Fruit fly (Drosophila melanogaster) whole organism, prepupa: ENCODE measurements around the gene Mrtf.

Source experiments
- CG11294 ChIP-seq: fragments of 200-800 bp; sonication (Bioruptor generic); IDR thresholded peaks from 2 replicates; pipeline ENCODE4 v1.3.6; 2022; ENCODE audit warnings: missing biosample characterization, missing genetic modification characterization
- CG16779 ChIP-seq: fragments of 200-800 bp; sonication (Bioruptor generic); optimal IDR thresholded peaks from 3 replicates; lab custom pipeline; 2017; ENCODE audit warnings: missing biosample characterization, mild to moderate bottlenecking, missing genetic modification characterization
- CG34406 ChIP-seq: fragments of 200-800 bp; sonication (Bioruptor generic); optimal IDR thresholded peaks from 3 replicates; lab custom pipeline; 2016; ENCODE audit warnings: missing biosample characterization, missing genetic modification characterization
- CG3919 ChIP-seq: fragments of 200-800 bp; sonication (Bioruptor generic); optimal IDR thresholded peaks from 3 replicates; lab custom pipeline; 2016; ENCODE audit warnings: missing biosample characterization, missing genetic modification characterization
- CG4318 ChIP-seq: fragments of 200-800 bp; sonication (Bioruptor generic); optimal IDR thresholded peaks from 3 replicates; lab custom pipeline; 2017; ENCODE audit warnings: missing biosample characterization, mild to moderate bottlenecking, missing genetic modification characterization
- CG6854 ChIP-seq: fragments of 200-800 bp; sonication (Bioruptor generic); optimal IDR thresholded peaks from 2 replicates; lab custom pipeline; 2017; ENCODE audit warnings: missing biosample characterization, mild to moderate bottlenecking, missing genetic modification characterization
- CG8632 ChIP-seq: fragments of 200-800 bp; sonication (Bioruptor generic); optimal IDR thresholded peaks from 3 replicates; lab custom pipeline; 2016; ENCODE audit warnings: missing biosample characterization, missing genetic modification characterization
- Sox102F ChIP-seq: fragments of 200-800 bp; sonication (Bioruptor generic); optimal IDR thresholded peaks from 2 replicates; lab custom pipeline; 2016; ENCODE audit warnings: missing biosample characterization, mild to moderate bottlenecking, missing genetic modification characterization
- cyc ChIP-seq: fragments of 200-800 bp; sonication (Bioruptor generic); optimal IDR thresholded peaks from 3 replicates; lab custom pipeline; 2016; ENCODE audit warnings: missing biosample characterization, missing genetic modification characterization
- fkh ChIP-seq: fragments of 200-800 bp; sonication (Bioruptor generic); optimal IDR thresholded peaks from 3 replicates; lab custom pipeline; 2017; ENCODE audit warnings: missing biosample characterization, mild to moderate bottlenecking, missing genetic modification characterization, moderate library complexity
- svp ChIP-seq: fragments of 200-800 bp; sonication (Bioruptor generic); peaks from one replicate; lab custom pipeline; 2016; ENCODE audit warnings: missing biosample characterization, missing genetic modification characterization
- vri ChIP-seq: fragments of 200-800 bp; sonication (Bioruptor generic); optimal IDR thresholded peaks from 3 replicates; lab custom pipeline; 2016; ENCODE audit warnings: missing biosample characterization, mild to moderate bottlenecking, missing genetic modification characterization

dm6 chr3L:2712598-2713216, 53.6 kb downstream of the Mrtf start:
- TF ChIP-seq vri (GFP tag; lab: Kevin White, UChicago) (no peak), CG16779 (tag; lab: Kevin White, UChicago) (no peak), Sox102F (no peak), CG34406 (GFP tag; lab: Kevin White, UChicago) (no peak), CG11294 (GFP tag; lab: Robert Waterston, UW) (no peak), CG8632 (GFP tag; lab: Kevin White, UChicago) (no peak), CG6854 (GFP tag; lab: Kevin White, UChicago) (no peak), cyc (GFP tag; lab: Kevin White, UChicago) (no peak), fkh (no peak), CG3919 (GFP tag; lab: Kevin White, UChicago) (no peak), svp (GFP tag; lab: Kevin White, UChicago) (no peak), CG4318 (GFP tag; lab: Kevin White, UChicago) (no peak)
